Fruit fly (Drosophila melanogaster): ENCODE data around the gene obst-E.

Gene obst-E

dm6 chr2L:5743537-5744148 lies 22.3 kb downstream of the obst-E start:
- TF ChIP-seq hkb (optimal IDR thresholded peaks at IDR 0.05) (no peak), hkb (GFP tag; IDR thresholded peaks at IDR 0.05) (peak; percentile 55), sc (optimal IDR thresholded peaks at IDR 0.05) (no peak), sc (GFP tag; optimal IDR thresholded peaks at IDR 0.05) (no peak), dmrt99B (tag; optimal IDR thresholded peaks at IDR 0.05) (peak; percentile 47), grn (GFP tag; optimal IDR thresholded peaks at IDR 0.05) (no peak), CG32772 (GFP tag; IDR thresholded peaks at IDR 0.05) (no peak), CG6689 (GFP tag; IDR thresholded peaks at IDR 0.05) (no peak), bab2 (GFP tag; optimal IDR thresholded peaks at IDR 0.05) (peak; percentile 11), CG10565 (GFP tag; optimal IDR thresholded peaks at IDR 0.05) (no peak), CG12659 (GFP tag; optimal IDR thresholded peaks at IDR 0.05) (peak; percentile 24), CG11695 (GFP tag; IDR thresholded peaks at IDR 0.05) (peak; percentile 19; the same call in 1 of the 3 replicates), CG2120 (GFP tag; optimal IDR thresholded peaks at IDR 0.05) (peak; percentile 10), mirr (GFP tag; optimal IDR thresholded peaks at IDR 0.05) (no peak), CG10209 (GFP tag; optimal IDR thresholded peaks at IDR 0.05) (peak; percentile 0), knrl (GFP tag; IDR thresholded peaks at IDR 0.05; ENCODE audit: partially characterized antibody) (no peak), CG32767 (GFP tag; IDR thresholded peaks at IDR 0.05) (no peak), CG8924 (tag; optimal IDR thresholded peaks at IDR 0.05) (peak; percentile 33), CG2875 (GFP tag; optimal IDR thresholded peaks at IDR 0.05) (no peak), bigmax (GFP tag; optimal IDR thresholded peaks at IDR 0.05) (no peak), sqz (GFP tag; optimal IDR thresholded peaks at IDR 0.05) (no peak), peb (GFP tag; IDR thresholded peaks at IDR 0.05) (no peak), Rfx (GFP tag; IDR thresholded peaks at IDR 0.05) (peak; percentile 68), wek (GFP tag; optimal IDR thresholded peaks at IDR 0.05) (no peak), ac (GFP tag; optimal IDR thresholded peaks at IDR 0.05) (no peak), en (GFP tag; optimal IDR thresholded peaks at IDR 0.05) (no peak), CG3065 (GFP tag; optimal IDR thresholded peaks at IDR 0.05) (peak; percentile 38), CG7357 (GFP tag; IDR thresholded peaks at IDR 0.05) (no peak), NK7.1 (GFP tag; optimal IDR thresholded peaks at IDR 0.05) (no peak), MESR4 (GFP tag; optimal IDR thresholded peaks at IDR 0.05) (no peak), CG13424 (tag; optimal IDR thresholded peaks at IDR 0.05) (peak; percentile 35), CG31441 (GFP tag; IDR thresholded peaks at IDR 0.05) (0 out of 2 replicates have a peak, but pooled peaks have one; percentile 23), Blimp-1 (GFP tag; optimal IDR thresholded peaks at IDR 0.05) (peak; percentile 6), Camta (GFP tag; optimal IDR thresholded peaks at IDR 0.05) (no peak), ap (GFP tag; IDR thresholded peaks at IDR 0.05) (no peak), caup (GFP tag; optimal IDR thresholded peaks at IDR 0.05; ENCODE audit: severe bottlenecking) (peak; percentile 2), hb (GFP tag; IDR thresholded peaks at IDR 0.05; ENCODE audit: partially characterized antibody) (no peak), Dfd (GFP tag; optimal IDR thresholded peaks at IDR 0.05) (no peak), ssp (GFP tag; IDR thresholded peaks at IDR 0.05) (no peak), tup (GFP tag; optimal IDR thresholded peaks at IDR 0.05) (no peak), Oli (tag; optimal IDR thresholded peaks at IDR 0.05) (peak; percentile 6), CG4854 (GFP tag; optimal IDR thresholded peaks at IDR 0.05) (no peak), Aef1 (GFP tag; IDR thresholded peaks at IDR 0.05) (no peak), CG12769 (tag; optimal IDR thresholded peaks at IDR 0.05) (peak; percentile 15), Hr78 (GFP tag; optimal IDR thresholded peaks at IDR 0.05) (no peak), CG10654 (GFP tag; optimal IDR thresholded peaks at IDR 0.05) (no peak), D19B (GFP tag; optimal IDR thresholded peaks at IDR 0.05) (no peak), BtbVII (GFP tag; optimal IDR thresholded peaks at IDR 0.05) (no peak), org-1 (GFP tag; optimal IDR thresholded peaks at IDR 0.05) (no peak), lab (GFP tag; optimal IDR thresholded peaks at IDR 0.05) (peak; percentile 45)

All from whole organism, embryonic.